Fruit fly (Drosophila melanogaster) whole organism, embryonic: ENCODE data around the gene miple2.

Experiments
- Asciz ChIP-seq: fragments of 200-800 bp; sonication (Bioruptor generic); optimal IDR thresholded peaks from 2 replicates; lab custom pipeline; 2017; ENCODE audit warnings: missing biosample characterization, mild to moderate bottlenecking, missing genetic modification characterization, missing genetic modification reagents
- Atf-2 ChIP-seq: fragments of 200-800 bp; sonication (Bioruptor generic); optimal IDR thresholded peaks from 2 replicates; lab custom pipeline; 2016; ENCODE audit warnings: missing biosample characterization, missing genetic modification characterization
- CG10462 ChIP-seq: fragments of 200-800 bp; sonication (Bioruptor generic); optimal IDR thresholded peaks from 2 replicates; lab custom pipeline; 2016; ENCODE audit warnings: missing biosample characterization, missing genetic modification characterization
- CG11696 ChIP-seq: fragments of 200-800 bp; sonication (Bioruptor generic); IDR thresholded peaks from 2 replicates; pipeline ENCODE4 v1.3.6; 2022; ENCODE audit warnings: missing biosample characterization, missing genetic modification characterization
- CG1233 ChIP-seq: fragments of 200-800 bp; sonication (Bioruptor generic); optimal IDR thresholded peaks from 4 replicates; lab custom pipeline; 2018; ENCODE audit warnings: missing biosample characterization, mild to moderate bottlenecking, missing genetic modification characterization
- CG12744 ChIP-seq: fragments of 200-800 bp; sonication (Bioruptor generic); optimal IDR thresholded peaks from 2 replicates; lab custom pipeline; 2016; ENCODE audit warnings: missing biosample characterization, missing genetic modification characterization
- CG14710 ChIP-seq: fragments of 200-800 bp; sonication (Bioruptor generic); optimal IDR thresholded peaks from 3 replicates; lab custom pipeline; 2019; ENCODE audit warnings: missing biosample characterization, mild to moderate bottlenecking, missing genetic modification characterization, moderate library complexity
- CG1603 ChIP-seq: fragments of 200-800 bp; sonication (Bioruptor generic); optimal IDR thresholded peaks from 2 replicates; lab custom pipeline; 2019; ENCODE audit warnings: missing biosample characterization, mild to moderate bottlenecking, missing genetic modification characterization, moderate library complexity
- CG16863 ChIP-seq: fragments of 200-800 bp; sonication (Bioruptor generic); optimal IDR thresholded peaks from 3 replicates; lab custom pipeline; 2016; ENCODE audit warnings: missing biosample characterization, missing genetic modification characterization
- CG18764 ChIP-seq: fragments of 200-800 bp; sonication (Bioruptor generic); optimal IDR thresholded peaks from 3 replicates; lab custom pipeline; 2016; ENCODE audit warnings: missing biosample characterization, missing genetic modification characterization
- CG2889 ChIP-seq: fragments of 200-800 bp; sonication (Bioruptor generic); IDR thresholded peaks from 3 replicates; pipeline ENCODE4 v1.3.6; 2022; ENCODE audit warnings: missing biosample characterization, missing genetic modification characterization
- CG31441 ChIP-seq: fragments of 200-800 bp; sonication (Bioruptor generic); IDR thresholded peaks from 2 replicates; pipeline ENCODE4 v1.3.6; 2022; ENCODE audit warnings: missing biosample characterization, missing genetic modification characterization
- CG32532 ChIP-seq: fragments of 200-800 bp; sonication (Bioruptor generic); IDR thresholded peaks from 2 replicates; pipeline ENCODE4 v1.3.6; 2022; ENCODE audit warnings: missing biosample characterization, missing genetic modification characterization
- CG6254 ChIP-seq: fragments of 200-800 bp; sonication (Bioruptor generic); optimal IDR thresholded peaks from 3 replicates; lab custom pipeline; 2017; ENCODE audit warnings: mild to moderate bottlenecking, missing biosample characterization, missing genetic modification reagents, missing genetic modification characterization
- CG7357 ChIP-seq: fragments of 200-800 bp; sonication (Bioruptor generic); IDR thresholded peaks from 3 replicates; pipeline ENCODE4 v1.3.6; 2022; ENCODE audit warnings: missing biosample characterization, missing genetic modification characterization
- CG7786 ChIP-seq: fragments of 200-800 bp; sonication (Bioruptor generic); optimal IDR thresholded peaks from 2 replicates; lab custom pipeline; 2016; ENCODE audit warnings: missing biosample characterization, missing genetic modification characterization
- CG7928 ChIP-seq: fragments of 200-800 bp; sonication (Bioruptor generic); optimal IDR thresholded peaks from 2 replicates; lab custom pipeline; 2017; ENCODE audit warnings: missing biosample characterization, mild to moderate bottlenecking, missing genetic modification characterization
- D ChIP-seq, 2 experiments: fragments of 200-800 bp in 1 of 2; fragments of >200 bp in 1 of 2; sonication (Bioruptor generic) in 1 of 2; optimal IDR thresholded peaks; 2 replicates in 1 of 2; 3 replicates in 1 of 2; lab custom pipeline; 2017; ENCODE audit warnings: mild to moderate bottlenecking in 1 of 2, missing biosample characterization in 1 of 2, missing genetic modification characterization in 1 of 2, missing genetic modification reagents in 1 of 2
- Dll ChIP-seq: fragments of 200-800 bp; sonication (Bioruptor generic); IDR thresholded peaks from 4 replicates; pipeline ENCODE4 v1.3.6; 2022; ENCODE audit warnings: missing biosample characterization, missing genetic modification characterization; ENCODE audit not compliant: partially characterized antibody
- Doc2 ChIP-seq: fragments of 200-800 bp; sonication (Bioruptor generic); IDR thresholded peaks from 2 replicates; pipeline ENCODE4 v1.3.6; 2022; ENCODE audit warnings: missing biosample characterization, missing genetic modification characterization
- E2f2 ChIP-seq: fragments of 200-800 bp; sonication (Bioruptor generic); IDR thresholded peaks from 2 replicates; pipeline ENCODE4 v1.3.6; 2022; ENCODE audit warnings: missing biosample characterization, missing genetic modification characterization
- Ets97D ChIP-seq: fragments of 200-800 bp; sonication (Bioruptor generic); optimal IDR thresholded peaks from 3 replicates; lab custom pipeline; 2016; ENCODE audit warnings: missing biosample characterization, missing genetic modification characterization
- HLHmδ ChIP-seq: fragments of 200-800 bp; sonication (Bioruptor generic); optimal IDR thresholded peaks from 2 replicates; lab custom pipeline; 2018; ENCODE audit warnings: missing biosample characterization, mild to moderate bottlenecking, missing genetic modification characterization, moderate library complexity
- Med ChIP-seq: fragments of 200-800 bp; sonication (Bioruptor generic); peaks from one replicate; lab custom pipeline; 2016; ENCODE audit warnings: missing biosample characterization, missing genetic modification characterization, mild to moderate bottlenecking, inconsistent platforms, moderate library complexity
- Myb ChIP-seq: fragments of 200-800 bp; sonication (Bioruptor generic); optimal IDR thresholded peaks from 2 replicates; lab custom pipeline; 2016; ENCODE audit warnings: missing biosample characterization, missing genetic modification characterization
- Nf-YC ChIP-seq: fragments of 200-800 bp; optimal IDR thresholded peaks from 3 replicates; lab custom pipeline; 2019; ENCODE audit warnings: missing biosample characterization, mild to moderate bottlenecking, missing genetic modification characterization, moderate library complexity
- NfI ChIP-seq: fragments of 200-800 bp; sonication (Bioruptor generic); optimal IDR thresholded peaks from 3 replicates; lab custom pipeline; 2018; ENCODE audit warnings: missing biosample characterization, mild to moderate bottlenecking, missing genetic modification characterization, moderate library complexity
- Vsx1 ChIP-seq: fragments of 200-800 bp; sonication (Bioruptor generic); optimal IDR thresholded peaks from 2 replicates; lab custom pipeline; 2017; ENCODE audit warnings: missing biosample characterization, mild to moderate bottlenecking, missing genetic modification characterization, missing genetic modification reagents
- ac ChIP-seq: fragments of 200-800 bp; sonication (Bioruptor generic); optimal IDR thresholded peaks from 3 replicates; lab custom pipeline; 2017; ENCODE audit warnings: missing biosample characterization, mild to moderate bottlenecking, missing genetic modification characterization
- bigmax ChIP-seq: fragments of 200-800 bp; sonication (Bioruptor generic); optimal IDR thresholded peaks from 2 replicates; lab custom pipeline; 2018; ENCODE audit warnings: missing biosample characterization, mild to moderate bottlenecking, missing genetic modification characterization
- ewg ChIP-seq: fragments of 200-800 bp; sonication (Bioruptor generic); optimal IDR thresholded peaks from 3 replicates; lab custom pipeline; 2017; ENCODE audit warnings: mild to moderate bottlenecking, missing biosample characterization, missing genetic modification reagents, missing genetic modification characterization
- gcm ChIP-seq: fragments of 200-800 bp; sonication (Bioruptor generic); optimal IDR thresholded peaks from 2 replicates; lab custom pipeline; 2019; ENCODE audit warnings: missing biosample characterization, mild to moderate bottlenecking, missing genetic modification characterization, moderate library complexity
- gfzf ChIP-seq: fragments of 200-800 bp; sonication (Bioruptor generic); optimal IDR thresholded peaks from 2 replicates; lab custom pipeline; 2016; ENCODE audit warnings: missing biosample characterization, mild to moderate bottlenecking, missing genetic modification characterization, moderate library complexity
- kah ChIP-seq: fragments of 200-800 bp; sonication (Bioruptor generic); optimal IDR thresholded peaks from 2 replicates; lab custom pipeline; 2018; ENCODE audit warnings: missing biosample characterization, mild to moderate bottlenecking, missing genetic modification characterization
- nerfin-1 ChIP-seq: fragments of 200-800 bp; sonication (Bioruptor generic); optimal IDR thresholded peaks from 3 replicates; lab custom pipeline; 2019; ENCODE audit warnings: missing biosample characterization, mild to moderate bottlenecking, missing genetic modification characterization, moderate library complexity
- pros ChIP-seq: fragments of 200-800 bp; sonication (Bioruptor generic); optimal IDR thresholded peaks from 3 replicates; lab custom pipeline; 2019; ENCODE audit warnings: missing biosample characterization, mild to moderate bottlenecking, missing genetic modification characterization, moderate library complexity
- rib ChIP-seq: fragments of 200-800 bp; sonication (Bioruptor generic); IDR thresholded peaks from 2 replicates; pipeline ENCODE4 v1.3.6; 2022; ENCODE audit warnings: missing biosample characterization, missing genetic modification characterization
- sc ChIP-seq, 3 experiments: fragments of >200 bp in 2 of 3; fragments of 200-800 bp in 1 of 3; sonication (Bioruptor generic) in 1 of 3; optimal IDR thresholded peaks; 2 replicates in 2 of 3; 3 replicates in 1 of 3; lab custom pipeline; 2017; ENCODE audit warnings: mild to moderate bottlenecking in 1 of 3, missing biosample characterization in 1 of 3, missing genetic modification characterization in 1 of 3, missing genetic modification reagents in 1 of 3
- sens ChIP-seq: fragments of 200-800 bp; sonication (Bioruptor generic); peaks from one replicate; lab custom pipeline; 2016; ENCODE audit warnings: missing biosample characterization, missing genetic modification characterization
- tll ChIP-seq, 2 experiments: fragments of 200-800 bp in 1 of 2; fragments of >200 bp in 1 of 2; sonication (Bioruptor generic) in 1 of 2; optimal IDR thresholded peaks; 2 replicates each; lab custom pipeline; 2017 to 2019; ENCODE audit warnings: missing biosample characterization in 2 of 2, missing genetic modification characterization in 2 of 2, mild to moderate bottlenecking in 1 of 2, moderate library complexity in 1 of 2
- trem ChIP-seq: fragments of 200-800 bp; optimal IDR thresholded peaks from 3 replicates; lab custom pipeline; 2019; ENCODE audit warnings: missing biosample characterization, mild to moderate bottlenecking, missing genetic modification characterization, moderate library complexity
- twi ChIP-seq: fragments of 200-800 bp; optimal IDR thresholded peaks from 2 replicates; lab custom pipeline; 2019; ENCODE audit warnings: missing biosample characterization, mild to moderate bottlenecking, missing genetic modification characterization, moderate library complexity
- yki ChIP-seq: fragments of >200 bp; optimal IDR thresholded peaks from 3 replicates; lab custom pipeline; 2018
- zen ChIP-seq: fragments of 200-800 bp; sonication (Bioruptor generic); optimal IDR thresholded peaks from 3 replicates; lab custom pipeline; 2018; ENCODE audit warnings: missing biosample characterization, mild to moderate bottlenecking, missing genetic modification characterization, moderate library complexity

miple2 gene

DNA sequence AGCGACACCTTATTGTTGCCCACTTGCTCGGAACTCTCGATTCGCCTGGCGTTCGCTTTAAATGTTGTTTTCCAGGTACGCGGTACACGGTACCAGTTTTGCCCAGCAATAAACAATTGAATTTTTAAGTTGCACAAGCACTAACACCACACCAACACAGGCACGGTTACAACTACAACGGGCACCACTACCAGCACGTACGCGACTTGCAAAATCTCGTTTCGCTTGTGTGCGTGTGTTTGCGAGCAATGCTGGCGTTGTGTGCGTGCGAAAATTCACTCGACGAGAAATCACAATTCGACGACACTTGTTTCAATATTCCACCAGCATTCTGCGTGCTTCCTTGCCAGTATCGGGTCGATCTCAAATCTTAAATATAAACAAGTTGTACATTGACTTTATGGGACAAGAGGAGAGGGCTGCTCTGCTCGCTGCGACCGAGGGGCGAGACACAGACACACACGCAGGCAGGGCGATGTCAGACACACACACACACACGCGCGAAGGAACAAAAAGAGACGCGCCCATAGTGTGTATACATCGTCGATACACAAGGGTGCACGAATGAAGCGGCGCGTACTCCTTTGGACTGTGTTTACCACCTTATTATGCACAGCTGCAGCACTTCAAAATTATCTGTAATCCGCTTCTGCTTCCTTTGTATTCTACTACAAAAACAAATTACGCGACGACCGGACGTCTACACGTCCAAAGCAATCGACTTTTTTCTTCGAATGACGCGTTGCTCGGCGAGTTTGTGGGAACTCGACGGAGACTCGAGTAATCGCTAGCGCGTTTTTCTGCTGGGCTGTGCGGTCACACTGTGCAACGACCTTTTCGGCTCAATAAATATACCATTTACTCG is 48.4 kb downstream of the miple2 start, which contains the start of gene fwd (continued):
- TF ChIP-seq CG14710 (tag; lab: Kevin White, UChicago) (peak; percentile 91), CG32532 (GFP tag; lab: Robert Waterston, UW) (peak; percentile 36; the same call in 1 of the 2 replicates), CG7786 (GFP tag; lab: Kevin White, UChicago) (peak; percentile 1), CG18764 (GFP tag; lab: Kevin White, UChicago) (peak; percentile 65), Vsx1 (no peak), Doc2 (GFP tag; lab: Robert Waterston, UW) (no peak), CG7357 (GFP tag; lab: Robert Waterston, UW) (no peak), Med (GFP tag; lab: Kevin White, UChicago) (peak; percentile 84), CG12744 (GFP tag; lab: Kevin White, UChicago) (no peak), E2f2 (GFP tag; lab: Robert Waterston, UW) (0 out of 2 replicates have a peak, but pooled peaks have one; percentile 52), yki (no peak), Dll (GFP tag; lab: Robert Waterston, UW) (peak; percentile 41; the same call in 2 of the 4 replicates), CG1603 (tag; lab: Kevin White, UChicago) (peak; percentile 85), bigmax (GFP tag; lab: Kevin White, UChicago) (peak; percentile 52), kah (GFP tag; lab: Kevin White, UChicago) (no peak), Atf-2 (GFP tag; lab: Kevin White, UChicago) (no peak), Ets97D (peak; percentile 88), twi (peak; percentile 47), trem (tag; lab: Kevin White, UChicago) (peak; percentile 81), NfI (GFP tag; lab: Kevin White, UChicago) (peak; percentile 26), gfzf (peak; percentile 99), CG31441 (peak; percentile 32; the same call in 1 of the 2 replicates), nerfin-1 (tag; lab: Kevin White, UChicago) (peak; percentile 38)

DNA sequence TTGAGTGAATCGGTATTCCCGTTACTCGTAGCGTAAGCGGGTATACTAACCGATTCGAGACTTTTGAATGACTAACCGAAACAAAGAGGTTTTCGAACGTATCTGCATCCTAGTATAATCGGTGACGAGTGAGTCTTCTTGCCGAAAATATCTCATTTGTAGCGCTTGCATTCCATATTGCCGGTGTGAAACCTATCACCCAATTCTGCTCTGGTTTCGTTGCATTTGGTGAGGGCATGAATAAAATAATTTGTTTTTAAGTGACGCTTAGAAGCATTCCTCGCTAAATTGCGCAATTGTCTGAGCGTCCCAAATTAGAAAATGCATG is 49.0 kb downstream of the miple2 start:
- TF ChIP-seq Nf-YC (no peak), CG7928 (GFP tag; lab: Kevin White, UChicago) (no peak), D (optimal IDR thresholded peaks at IDR 0.05; lab: Kevin White, UChicago) (peak; percentile 17), D (GFP tag; optimal IDR thresholded peaks at IDR 0.05; lab: Kevin White, UChicago) (no peak), sens (GFP tag; lab: Kevin White, UChicago) (peak; percentile 63), Myb (peak; percentile 65), zen (tag; lab: Kevin White, UChicago) (no peak), CG10462 (peak; percentile 60), CG16863 (GFP tag; lab: Kevin White, UChicago) (no peak)
- TF ChIP-seq, all 482 proteins: peak for 4

DNA sequence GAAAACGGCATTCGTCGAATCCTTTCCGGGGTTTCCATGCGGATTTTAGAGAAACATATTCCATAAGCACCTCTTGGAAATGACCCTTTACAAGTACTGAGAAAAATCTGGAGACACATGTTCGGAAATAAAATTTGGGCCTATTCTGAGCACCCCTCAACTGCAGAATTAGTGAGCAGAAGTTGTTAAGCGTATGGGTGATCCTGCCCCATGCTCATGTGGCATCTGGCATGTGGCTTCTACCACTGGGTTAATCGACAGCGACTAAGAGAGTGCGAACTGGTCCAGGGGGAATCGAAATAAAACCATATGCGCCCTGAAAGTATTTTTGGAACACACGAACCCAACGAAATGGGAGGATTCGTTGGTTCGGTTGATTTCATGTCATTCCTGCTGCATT is 49.8 kb downstream of the miple2 start:
- peak; percentile 98 for TF ChIP-seq twi
- peak; percentile 74 for TF ChIP-seq sens (GFP tag; lab: Kevin White, UChicago)
- no peak for TF ChIP-seq sc (optimal IDR thresholded peaks at IDR 0.05; lab: Kevin White, UChicago)
- no peak for TF ChIP-seq sc (GFP tag; optimal IDR thresholded peaks at IDR 0.05; lab: Kevin White, UChicago)
- TF ChIP-seq HLHmδ (GFP tag; lab: Kevin White, UChicago), result peak; percentile 30

DNA sequence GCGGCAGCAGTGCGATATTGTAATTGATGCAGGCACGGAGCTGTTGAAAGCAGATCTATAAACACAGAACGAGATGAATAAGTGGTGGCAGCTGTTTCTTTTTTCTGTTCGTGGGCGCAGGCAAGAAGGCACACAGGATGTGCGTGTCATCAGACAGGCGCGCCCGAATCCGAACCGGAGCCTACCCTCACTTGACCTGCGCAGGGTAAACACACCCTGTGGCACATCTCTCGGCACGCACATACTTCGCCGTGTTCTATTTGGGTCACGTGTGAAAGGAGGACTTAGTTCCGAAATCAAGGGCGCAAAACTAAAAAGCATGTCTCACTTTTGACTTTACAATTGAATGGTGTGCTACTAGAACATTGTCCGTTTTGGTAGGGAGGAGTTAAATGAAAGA is 50.5 kb downstream of the miple2 start:
- TF ChIP-seq ewg (GFP tag; lab: Kevin White, UChicago) (peak; percentile 46), CG11696 (GFP tag; lab: Robert Waterston, UW) (no peak), Asciz (GFP tag; lab: Kevin White, UChicago) (no peak), CG1233 (GFP tag; lab: Kevin White, UChicago) (no peak), nerfin-1 (tag; lab: Kevin White, UChicago) (peak; percentile 33), rib (GFP tag; lab: Robert Waterston, UW) (no peak), CG2889 (GFP tag; lab: Robert Waterston, UW) (no peak), pros (GFP tag; lab: Kevin White, UChicago) (peak; percentile 58), tll (GFP tag; optimal IDR thresholded peaks at IDR 0.05; lab: Kevin White, UChicago) (peak in 1 of 2 experiments; percentile 93), ac (peak; percentile 41), gcm (GFP tag; lab: Kevin White, UChicago) (peak; percentile 13), CG6254 (GFP tag; lab: Kevin White, UChicago) (peak; percentile 85)
